Worm (Caenorhabditis elegans): ENCODE results near the gene Y37E11B.10.

Gene Y37E11B.10

ce11 chrIV:3606285-3606834 is at the start of gene Y37E11B.10, which contains the start of gene kgb-2:
Gene Y37E11B.10 (minus strand): TSS chrIV:3606466.
Gene kgb-2 (plus strand): TSS chrIV:3606784.
- no peak for TF ChIP-seq egl-44 (GFP tag; IDR thresholded peaks at IDR 0.05)
- no peak for TF ChIP-seq rcor-1 (GFP tag; IDR thresholded peaks at IDR 0.05)
- TF ChIP-seq let-607 (tag; optimal IDR thresholded peaks at IDR 0.05) = peak in 1 of 2 experiments; percentile 11
- no peak for TF ChIP-seq lin-26 (GFP tag; IDR thresholded peaks at IDR 0.05)
- TF ChIP-seq lag-1 (GFP tag; IDR thresholded peaks at IDR 0.05) = no peak
- TF ChIP-seq lin-40 (tag; optimal IDR thresholded peaks at IDR 0.05) = no peak
- no peak for TF ChIP-seq B0336.3 (GFP tag; IDR thresholded peaks at IDR 0.05)
- TF ChIP-seq somi-1 (GFP tag; optimal IDR thresholded peaks at IDR 0.05) = no peak
- no peak for TF ChIP-seq unc-62 (GFP tag; optimal IDR thresholded peaks at IDR 0.05)
- no peak for TF ChIP-seq cebp-2 (GFP tag; IDR thresholded peaks at IDR 0.05)
- TF ChIP-seq F23B12.7 (tag; optimal IDR thresholded peaks at IDR 0.05; ENCODE audit: insufficient read depth) = no peak
- TF ChIP-seq mxl-1 (tag; optimal IDR thresholded peaks at IDR 0.05) = no peak
- TF ChIP-seq F22D6.2 (tag; optimal IDR thresholded peaks at IDR 0.05) = no peak
- no peak for TF ChIP-seq Y53G8AR.9 (GFP tag; conservative IDR thresholded peaks at IDR 0.05)
- no peak for TF ChIP-seq nfyb-1 (GFP tag; IDR thresholded peaks at IDR 0.05)
- no peak for TF ChIP-seq ceh-100 (GFP tag; IDR thresholded peaks at IDR 0.05)
- no peak for TF ChIP-seq ZK185.1 (tag; optimal IDR thresholded peaks at IDR 0.05; ENCODE audit: poor library complexity, severe bottlenecking)
- TF ChIP-seq hmg-20 (GFP tag; IDR thresholded peaks at IDR 0.05) = no peak
- no peak for TF ChIP-seq ztf-26 (tag; optimal IDR thresholded peaks at IDR 0.05)
- TF ChIP-seq cebp-1 (GFP tag; IDR thresholded peaks at IDR 0.05) = no peak
- peak; percentile 49 for TF ChIP-seq cebp-1 (tag; optimal IDR thresholded peaks at IDR 0.05)
- no peak for TF ChIP-seq ama-1 (optimal IDR thresholded peaks at IDR 0.05)
- no peak for TF ChIP-seq ama-1 (GFP tag; optimal IDR thresholded peaks at IDR 0.05)
- no peak for TF ChIP-seq efl-1 (GFP tag; optimal IDR thresholded peaks at IDR 0.05)
- no peak for TF ChIP-seq hsf-1 (GFP tag; IDR thresholded peaks at IDR 0.05)
- no peak for TF ChIP-seq F33H1.4 (GFP tag; IDR thresholded peaks at IDR 0.05)
- peak; percentile 28 for TF ChIP-seq nhr-80 (tag; optimal IDR thresholded peaks at IDR 0.05)

- no peak for TF ChIP-seq him-1 (tag; optimal IDR thresholded peaks at IDR 0.05)
- TF ChIP-seq attf-5 (GFP tag; optimal IDR thresholded peaks at IDR 0.05) = no peak
- TF ChIP-seq madf-6 (GFP tag; IDR thresholded peaks at IDR 0.05) = no peak
- no peak for TF ChIP-seq egl-18 (GFP tag; IDR thresholded peaks at IDR 0.05)
- TF ChIP-seq hlh-26 (GFP tag; conservative IDR thresholded peaks at IDR 0.05) = no peak
- TF ChIP-seq hmg-1.2 (GFP tag; IDR thresholded peaks at IDR 0.05) = no peak
- no peak for TF ChIP-seq bed-1 (GFP tag; IDR thresholded peaks at IDR 0.05)
- TF ChIP-seq mel-28 (tag; optimal IDR thresholded peaks at IDR 0.05; ENCODE audit: borderline replicate concordance) = no peak
- TF ChIP-seq lin-26 (GFP tag; IDR thresholded peaks at IDR 0.05) = no peak
These were observed 49.6 kb upstream of the Y37E11B.10 start for ce11 chrIV:3655896-3656295.

ce11 chrIV:3654823-3655222 is 48.6 kb upstream of the Y37E11B.10 start:
- TF ChIP-seq ztf-25 (GFP tag; IDR thresholded peaks at IDR 0.05) (no peak), unc-62 (GFP tag; optimal IDR thresholded peaks at IDR 0.05) (no peak), ccch-3 (GFP tag; optimal IDR thresholded peaks at IDR 0.05) (no peak), hmg-1.2 (GFP tag; IDR thresholded peaks at IDR 0.05) (no peak), ceh-40 (GFP tag; IDR thresholded peaks at IDR 0.05) (no peak), nhr-27 (tag; optimal IDR thresholded peaks at IDR 0.05) (no peak), ZK185.1 (tag; optimal IDR thresholded peaks at IDR 0.05; ENCODE audit: poor library complexity, severe bottlenecking) (no peak), ztf-3 (GFP tag; optimal IDR thresholded peaks at IDR 0.05) (no peak), F10E7.11 (tag; optimal IDR thresholded peaks at IDR 0.05) (no peak), lsy-27 (tag; optimal IDR thresholded peaks at IDR 0.05; ENCODE audit: borderline replicate concordance, insufficient read depth) (no peak), nfya-1 (tag; optimal IDR thresholded peaks at IDR 0.05; ENCODE audit: borderline replicate concordance, insufficient read depth) (no peak), F37B4.10 (GFP tag; IDR thresholded peaks at IDR 0.05) (no peak), snpc-3.4 (tag; optimal IDR thresholded peaks at IDR 0.05) (no peak), B0261.1 (tag; optimal IDR thresholded peaks at IDR 0.05) (no peak), somi-1 (GFP tag; optimal IDR thresholded peaks at IDR 0.05) (no peak), nhr-179 (tag; optimal IDR thresholded peaks at IDR 0.05) (no peak), C17E4.6 (GFP tag; IDR thresholded peaks at IDR 0.05) (no peak)

All from whole organism, young adult.